Worm (Caenorhabditis elegans): ENCODE results near the gene snf-11.
A peak's percentile ranks its signal among the peaks of the same experiment; 100 is the strongest.

Gene snf-11

DNA sequence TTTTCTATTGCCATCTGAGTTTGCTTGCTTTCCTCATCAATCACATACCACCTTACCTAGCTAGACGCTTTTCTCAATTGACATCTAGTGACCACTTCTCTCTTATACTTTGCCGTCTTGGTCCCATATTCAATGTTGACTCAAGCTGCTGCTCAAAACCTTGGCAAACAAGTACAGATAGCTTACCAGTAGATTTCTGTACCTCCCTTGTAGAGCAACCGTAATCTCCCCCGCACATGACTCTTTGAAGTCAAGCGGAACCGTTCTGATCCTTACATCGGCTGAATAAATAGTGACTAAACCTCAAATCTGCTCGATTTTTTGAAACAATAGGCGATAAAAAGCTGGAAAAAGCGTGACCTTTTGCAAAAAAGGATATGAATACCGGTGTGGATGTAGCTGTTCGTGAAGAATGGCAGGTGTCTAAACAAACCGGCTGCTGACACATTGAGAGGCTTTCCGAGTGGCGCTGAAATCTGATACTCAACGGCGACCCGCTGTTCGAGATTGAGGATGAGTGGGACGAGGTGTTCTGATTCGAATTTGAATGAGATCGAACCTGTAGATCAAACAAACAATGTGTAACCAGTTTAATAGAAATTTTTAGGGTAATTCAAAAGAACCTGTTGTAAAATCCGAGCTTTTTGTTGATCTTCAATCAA is 27.6 kb upstream of the snf-11 start:
- no peak for TF ChIP-seq lin-26 (GFP tag; IDR thresholded peaks at IDR 0.05)
- TF ChIP-seq Y56A3A.18 (GFP tag; IDR thresholded peaks at IDR 0.05), result no peak
- TF ChIP-seq F10E7.11 (tag; optimal IDR thresholded peaks at IDR 0.05), result no peak
- TF ChIP-seq die-1 (tag; optimal IDR thresholded peaks at IDR 0.05), result no peak
- no peak for TF ChIP-seq cebp-1 (GFP tag; IDR thresholded peaks at IDR 0.05)
- TF ChIP-seq cebp-1 (tag; optimal IDR thresholded peaks at IDR 0.05), result no peak
- no peak for TF ChIP-seq dpff-1 (tag; optimal IDR thresholded peaks at IDR 0.05)
- no peak for TF ChIP-seq madf-3 (GFP tag; IDR thresholded peaks at IDR 0.05)
- TF ChIP-seq aptf-2 (GFP tag; conservative IDR thresholded peaks at IDR 0.05), result no peak
- TF ChIP-seq mxl-1 (tag; optimal IDR thresholded peaks at IDR 0.05), result no peak
- no peak for TF ChIP-seq Y79H2A.3 (GFP tag; conservative IDR thresholded peaks at IDR 0.05)
- no peak for TF ChIP-seq ztf-3 (GFP tag; optimal IDR thresholded peaks at IDR 0.05)
- TF ChIP-seq B0336.3 (GFP tag; IDR thresholded peaks at IDR 0.05), result no peak
- no peak for TF ChIP-seq F57A8.1 (GFP tag; optimal IDR thresholded peaks at IDR 0.05)
- TF ChIP-seq athp-1 (tag; optimal IDR thresholded peaks at IDR 0.05), result no peak

DNA sequence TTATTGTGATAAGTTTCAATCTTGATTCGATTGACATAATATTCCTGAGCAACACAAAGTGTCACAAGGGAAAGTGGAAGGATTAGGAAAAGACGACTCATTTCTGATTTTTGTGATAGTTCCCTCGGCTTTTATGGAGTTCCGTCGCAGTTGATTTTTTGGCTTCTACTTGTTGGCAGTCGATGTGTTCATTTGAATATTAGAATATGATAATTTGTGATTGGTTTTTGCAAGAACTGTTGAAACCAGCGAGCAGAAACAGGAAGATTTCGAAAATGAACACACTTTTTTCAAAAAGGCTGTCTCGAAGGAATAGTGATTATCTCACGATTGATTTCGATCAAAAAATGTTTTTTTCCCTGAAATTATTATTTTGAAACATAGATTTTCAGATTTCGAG is 25.9 kb upstream of the snf-11 start, which contains the start of gene T02E9.6:
T02E9.6 (minus strand) TSS at position 101 of the 400 bp plus-strand sequence.
- TF ChIP-seq mes-4 (tag; optimal IDR thresholded peaks at IDR 0.05) (no peak), mcd-1 (GFP tag; IDR thresholded peaks at IDR 0.05) (no peak), aptf-2 (GFP tag; conservative IDR thresholded peaks at IDR 0.05) (no peak), nhr-80 (tag; optimal IDR thresholded peaks at IDR 0.05) (no peak), zfh-2 (GFP tag; conservative IDR thresholded peaks at IDR 0.05) (no peak), Y95B8A.8 (GFP tag; IDR thresholded peaks at IDR 0.05) (no peak), Y53G8AR.9 (GFP tag; conservative IDR thresholded peaks at IDR 0.05) (no peak), unc-130 (GFP tag; optimal IDR thresholded peaks at IDR 0.05) (no peak), F55B11.4 (tag; optimal IDR thresholded peaks at IDR 0.05; ENCODE audit: borderline replicate concordance, insufficient read depth) (no peak), atf-7 (tag; optimal IDR thresholded peaks at IDR 0.05) (no peak), akir-1 (GFP tag; optimal IDR thresholded peaks at IDR 0.05) (no peak), madf-3 (GFP tag; IDR thresholded peaks at IDR 0.05) (no peak), bed-2 (GFP tag; IDR thresholded peaks at IDR 0.05) (no peak), madf-8 (GFP tag; conservative IDR thresholded peaks at IDR 0.05) (no peak), nfyb-1 (GFP tag; IDR thresholded peaks at IDR 0.05) (no peak), sea-2 (GFP tag; IDR thresholded peaks at IDR 0.05) (no peak)

DNA sequence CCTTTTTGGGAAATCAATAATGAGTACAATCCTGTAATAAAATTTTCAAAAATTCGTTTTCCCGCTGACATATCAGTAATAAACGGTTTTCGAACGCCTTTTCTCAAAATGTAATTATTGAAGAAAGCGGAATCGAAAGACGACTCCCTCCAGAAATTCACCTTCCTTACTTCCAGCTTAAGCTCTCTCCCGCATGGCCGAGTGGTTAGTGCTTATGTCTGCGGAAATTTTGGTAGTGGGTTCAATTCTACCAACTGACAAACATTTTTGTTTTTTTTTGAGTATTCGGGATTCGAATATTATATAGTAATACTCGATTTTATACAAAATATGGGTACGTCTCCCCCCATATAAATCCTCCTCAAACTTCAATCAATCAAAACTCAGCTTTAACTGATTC is 23.6 kb upstream of the snf-11 start:
- TF ChIP-seq egrh-3 (GFP tag; IDR thresholded peaks at IDR 0.05) (peak; percentile 31; the same call in 1 of the 2 replicates), mcd-1 (GFP tag; IDR thresholded peaks at IDR 0.05) (peak; percentile 46; the same call in 1 of the 2 replicates), pbrm-1 (GFP tag; IDR thresholded peaks at IDR 0.05) (0 out of 2 replicates have a peak, but pooled peaks have one; percentile 37), dox-1 (GFP tag; IDR thresholded peaks at IDR 0.05) (peak; percentile 61), ztf-25 (GFP tag; IDR thresholded peaks at IDR 0.05) (peak; percentile 81), madf-6 (GFP tag; IDR thresholded peaks at IDR 0.05) (peak; percentile 52; the same call in 1 of the 2 replicates), hmg-1.2 (GFP tag; IDR thresholded peaks at IDR 0.05) (peak; percentile 60), nhr-120 (GFP tag; IDR thresholded peaks at IDR 0.05) (peak; percentile 35; the same call in 1 of the 2 replicates), Y56A3A.18 (GFP tag; IDR thresholded peaks at IDR 0.05) (0 out of 2 replicates have a peak, but pooled peaks have one; percentile 56), rcor-1 (GFP tag; IDR thresholded peaks at IDR 0.05) (peak; percentile 40; the same call in 1 of the 2 replicates), D2030.7 (GFP tag; IDR thresholded peaks at IDR 0.05) (peak; percentile 51), lin-26 (GFP tag; IDR thresholded peaks at IDR 0.05) (peak; percentile 83)
